Fruit fly (Drosophila melanogaster): Measurements from ENCODE around the gene CG32568.
A peak's percentile ranks its signal among the peaks of the same experiment; 100 is the strongest.

CG32568 gene

dm6 chrX:16750712-16751578, 10.2 kb downstream of the CG32568 start:
- peak; percentile 94 for TF ChIP-seq CG17801 (GFP tag; optimal IDR thresholded peaks at IDR 0.05; ENCODE audit: partially characterized antibody)

- peak; percentile 23 for TF ChIP-seq CG17801 (GFP tag; optimal IDR thresholded peaks at IDR 0.05; ENCODE audit: partially characterized antibody)
Measured at dm6 chrX:16751579-16752156, 11.0 kb downstream of the CG32568 start, which contains the start of gene goe. Gene goe, minus strand, starts transcription at chrX:16751910.

- TF ChIP-seq CG17801 (GFP tag; optimal IDR thresholded peaks at IDR 0.05; ENCODE audit: partially characterized antibody): no peak
Measured at dm6 chrX:16753066-16753465, 12.4 kb downstream of the CG32568 start.

- no peak for TF ChIP-seq CG17801 (GFP tag; optimal IDR thresholded peaks at IDR 0.05; ENCODE audit: partially characterized antibody)
Measured at dm6 chrX:16757645-16758044, 16.9 kb downstream of the CG32568 start.

dm6 chrX:16760542-16760941, 19.8 kb downstream of the CG32568 start:
- no peak for TF ChIP-seq CG17801 (GFP tag; optimal IDR thresholded peaks at IDR 0.05; ENCODE audit: partially characterized antibody)

dm6 chrX:16761531-16761930, 20.8 kb downstream of the CG32568 start:
- TF ChIP-seq CG17801 (GFP tag; optimal IDR thresholded peaks at IDR 0.05; ENCODE audit: partially characterized antibody): no peak

- no peak for TF ChIP-seq CG17801 (GFP tag; optimal IDR thresholded peaks at IDR 0.05; ENCODE audit: partially characterized antibody)
Measured at dm6 chrX:16764955-16765354, 24.2 kb downstream of the CG32568 start.

- no peak for TF ChIP-seq CG17801 (GFP tag; optimal IDR thresholded peaks at IDR 0.05; ENCODE audit: partially characterized antibody)
Measured at dm6 chrX:16765809-16766208, 25.1 kb downstream of the CG32568 start.

- TF ChIP-seq CG17801 (GFP tag; optimal IDR thresholded peaks at IDR 0.05; ENCODE audit: partially characterized antibody): no peak
Measured at dm6 chrX:16766868-16767431, 26.2 kb downstream of the CG32568 start.

- TF ChIP-seq CG17801 (GFP tag; optimal IDR thresholded peaks at IDR 0.05; ENCODE audit: partially characterized antibody): no peak
Measured at dm6 chrX:16768770-16769169, 28.1 kb downstream of the CG32568 start.

dm6 chrX:16772882-16773827, 32.4 kb downstream of the CG32568 start:
- TF ChIP-seq CG17801 (GFP tag; optimal IDR thresholded peaks at IDR 0.05; ENCODE audit: partially characterized antibody): no peak

dm6 chrX:16774201-16775061, 33.7 kb downstream of the CG32568 start:
- TF ChIP-seq CG17801 (GFP tag; optimal IDR thresholded peaks at IDR 0.05; ENCODE audit: partially characterized antibody): no peak

dm6 chrX:16775083-16775482, 34.4 kb downstream of the CG32568 start:
- TF ChIP-seq CG17801 (GFP tag; optimal IDR thresholded peaks at IDR 0.05; ENCODE audit: partially characterized antibody): no peak

dm6 chrX:16778138-16778672, 37.5 kb downstream of the CG32568 start:
- no peak for TF ChIP-seq CG17801 (GFP tag; optimal IDR thresholded peaks at IDR 0.05; ENCODE audit: partially characterized antibody)

Data from ovary, adult (tissue).